Worm (Caenorhabditis elegans): ENCODE data around the gene fbxa-78.

The fbxa-78 gene

DNA sequence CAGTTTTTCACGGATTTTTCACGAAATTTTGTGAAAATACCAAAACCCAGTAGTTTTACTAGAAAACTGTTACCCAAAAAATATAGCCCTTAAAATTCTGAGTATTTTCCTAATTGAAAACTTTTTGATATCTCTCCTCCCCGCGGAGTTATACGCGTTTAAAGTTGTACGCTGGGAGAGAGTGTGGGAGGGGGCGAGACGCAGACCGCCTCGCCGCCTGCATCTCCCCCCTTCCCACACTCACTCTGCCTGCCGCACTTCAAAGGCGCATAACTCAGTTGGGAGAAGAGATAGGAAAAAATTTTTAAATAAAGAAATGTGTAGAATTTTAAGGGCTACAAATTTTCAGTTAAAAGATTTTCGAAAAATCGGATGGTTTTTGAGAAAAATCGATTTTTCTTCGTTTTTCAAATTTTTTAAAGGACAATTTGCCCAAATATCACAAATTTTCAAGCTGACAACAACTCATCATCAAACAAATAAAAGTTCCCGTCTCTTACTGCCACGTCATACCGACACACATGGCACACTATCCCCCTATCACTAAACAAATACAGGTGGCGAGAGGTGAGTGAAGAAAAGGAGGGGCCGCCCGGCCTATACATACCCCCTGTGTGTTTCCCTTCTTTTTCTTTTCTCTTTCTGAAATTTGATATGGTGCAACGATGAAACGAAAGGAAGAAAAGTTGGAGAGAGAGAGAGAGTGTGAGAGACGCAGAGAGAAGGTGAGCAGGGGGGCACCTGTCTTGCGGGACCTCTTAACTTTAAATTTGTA, 34.8 kb downstream of the fbxa-78 start:
- TF ChIP-seq snu-23 (GFP tag; optimal IDR thresholded peaks at IDR 0.05): no peak
- TF ChIP-seq nhr-237 (tag; optimal IDR thresholded peaks at IDR 0.05): no peak
- TF ChIP-seq tlp-1 (tag; optimal IDR thresholded peaks at IDR 0.05): no peak
- no peak for TF ChIP-seq pax-3 (tag; optimal IDR thresholded peaks at IDR 0.05)
- TF ChIP-seq lin-39 (tag; optimal IDR thresholded peaks at IDR 0.05): no peak
- TF ChIP-seq nhr-28 (tag; optimal IDR thresholded peaks at IDR 0.05): no peak
- TF ChIP-seq hpl-2 (GFP tag; optimal IDR thresholded peaks at IDR 0.05): no peak
- no peak for TF ChIP-seq fkh-4 (tag; optimal IDR thresholded peaks at IDR 0.05; ENCODE audit: borderline replicate concordance)
- TF ChIP-seq nhr-84 (tag; optimal IDR thresholded peaks at IDR 0.05): no peak
- TF ChIP-seq nhr-85 (tag): no peak
- TF ChIP-seq aha-1 (tag; optimal IDR thresholded peaks at IDR 0.05): no peak
- TF ChIP-seq nhr-71 (tag; optimal IDR thresholded peaks at IDR 0.05): peak; percentile 28
- TF ChIP-seq ceh-82 (tag; optimal IDR thresholded peaks at IDR 0.05): no peak
- TF ChIP-seq fkh-10 (GFP tag; optimal IDR thresholded peaks at IDR 0.05): no peak
- TF ChIP-seq nhr-76 (tag; optimal IDR thresholded peaks at IDR 0.05): no peak
- no peak for TF ChIP-seq nhr-11 (tag; optimal IDR thresholded peaks at IDR 0.05)
- no peak for TF ChIP-seq alr-1 (tag; optimal IDR thresholded peaks at IDR 0.05; ENCODE audit: borderline replicate concordance)
- TF ChIP-seq nhr-20 (tag; optimal IDR thresholded peaks at IDR 0.05): peak; percentile 21
- peak; percentile 27 for TF ChIP-seq lin-14 (GFP tag; optimal IDR thresholded peaks at IDR 0.05)
- TF ChIP-seq fkh-8 (tag; optimal IDR thresholded peaks at IDR 0.05): no peak
- TF ChIP-seq lsy-2 (tag; optimal IDR thresholded peaks at IDR 0.05): peak in 1 of 2 experiments; percentile 18
- TF ChIP-seq nhr-47 (tag; optimal IDR thresholded peaks at IDR 0.05): no peak
- TF ChIP-seq ztf-4 (tag; optimal IDR thresholded peaks at IDR 0.05): no peak
- TF ChIP-seq unc-62 (GFP tag; optimal IDR thresholded peaks at IDR 0.05): no peak
- TF ChIP-seq elt-2 (tag; optimal IDR thresholded peaks at IDR 0.05): peak; percentile 24
- no peak for TF ChIP-seq C04F5.9 (tag; optimal IDR thresholded peaks at IDR 0.05)
- no peak for TF ChIP-seq dpl-1 (GFP tag; optimal IDR thresholded peaks at IDR 0.05)
- no peak for TF ChIP-seq ces-1 (GFP tag; optimal IDR thresholded peaks at IDR 0.05)
- no peak for TF ChIP-seq rnt-1 (tag; optimal IDR thresholded peaks at IDR 0.05)
- no peak for TF ChIP-seq dsc-1 (tag; optimal IDR thresholded peaks at IDR 0.05)
- no peak for TF ChIP-seq pqm-1 (tag; optimal IDR thresholded peaks at IDR 0.05)
- no peak for TF ChIP-seq sox-4 (tag; optimal IDR thresholded peaks at IDR 0.05)
- TF ChIP-seq grh-1 (GFP tag; IDR thresholded peaks at IDR 0.05): no peak
- peak; percentile 6 for TF ChIP-seq nhr-77 (tag; optimal IDR thresholded peaks at IDR 0.05)
- TF ChIP-seq lin-35 (GFP tag; optimal IDR thresholded peaks at IDR 0.05): peak in 1 of 2 experiments; percentile 16
- TF ChIP-seq Y116A8C.19 (tag; optimal IDR thresholded peaks at IDR 0.05; ENCODE audit: borderline replicate concordance): no peak
- TF ChIP-seq zag-1 (tag; optimal IDR thresholded peaks at IDR 0.05): no peak
- TF ChIP-seq efl-1 (optimal IDR thresholded peaks at IDR 0.05): no peak
- no peak for TF ChIP-seq efl-1 (GFP tag; optimal IDR thresholded peaks at IDR 0.05 in 1 of 2)
- TF ChIP-seq ceh-63 (GFP tag; optimal IDR thresholded peaks at IDR 0.05): no peak
- no peak for TF ChIP-seq aly-2 (tag; optimal IDR thresholded peaks at IDR 0.05)
- TF ChIP-seq unc-30 (tag; optimal IDR thresholded peaks at IDR 0.05): no peak
- no peak for TF ChIP-seq tbx-2 (tag; optimal IDR thresholded peaks at IDR 0.05)
- TF ChIP-seq snpc-4 (tag; optimal IDR thresholded peaks at IDR 0.05): no peak
- no peak for TF ChIP-seq unc-130 (tag; optimal IDR thresholded peaks at IDR 0.05)
- no peak for TF ChIP-seq C16A3.4 (tag; optimal IDR thresholded peaks at IDR 0.05)
- no peak for TF ChIP-seq nhr-12 (tag; optimal IDR thresholded peaks at IDR 0.05)
- no peak for TF ChIP-seq unc-98 (GFP tag; IDR thresholded peaks at IDR 0.05)
- TF ChIP-seq jun-1 (tag; optimal IDR thresholded peaks at IDR 0.05): peak; percentile 16
- no peak for TF ChIP-seq egl-13 (tag; optimal IDR thresholded peaks at IDR 0.05)
- no peak for TF ChIP-seq pag-3 (tag; optimal IDR thresholded peaks at IDR 0.05; ENCODE audit: borderline replicate concordance, insufficient read depth)
- TF ChIP-seq zip-4 (GFP tag; optimal IDR thresholded peaks at IDR 0.05): no peak
- TF ChIP-seq egl-27 (tag; optimal IDR thresholded peaks at IDR 0.05): no peak

Data from whole organism, L1 larva.